ENCODE assay signal across 1 fruit fly cellular context in genomic region chr3R:28631753-28632152, dm6.
TF ChIP-seq lines count a peak whose summit lies in the region.

No protein-coding gene starts in this region.

TF ChIP-seq in whole organism, embryonic, 481 proteins besides CTCF, POLR2A, EP300 and RAD21 (continued from another document and continues in another):
- TF ChIP-seq CG13894 (tag; optimal IDR thresholded peaks at IDR 0.05; lab: Kevin White, UChicago) (no peak), pb (GFP tag; optimal IDR thresholded peaks at IDR 0.05; lab: Kevin White, UChicago) (peak; percentile 16), CG17385 (GFP tag; optimal IDR thresholded peaks at IDR 0.05; lab: Kevin White, UChicago) (peak; percentile 6), Nf-YB (GFP tag; optimal IDR thresholded peaks at IDR 0.05; lab: Kevin White, UChicago) (no peak), da (GFP tag; optimal IDR thresholded peaks at IDR 0.05; lab: Kevin White, UChicago) (no peak), CG30020 (tag; optimal IDR thresholded peaks at IDR 0.05; lab: Kevin White, UChicago) (no peak), CG34224 (GFP tag; IDR thresholded peaks at IDR 0.05; lab: Robert Waterston, UW; ENCODE audit: partially characterized antibody) (no peak), al (GFP tag; IDR thresholded peaks at IDR 0.05; lab: Robert Waterston, UW) (peak; percentile 31; the same call in 1 of the 2 replicates), tx (GFP tag; optimal IDR thresholded peaks at IDR 0.05; lab: Kevin White, UChicago) (no peak), CG15269 (tag; optimal IDR thresholded peaks at IDR 0.05; lab: Kevin White, UChicago) (no peak), dimm (GFP tag; IDR thresholded peaks at IDR 0.05; lab: Robert Waterston, UW) (no peak), CG7556 (GFP tag; optimal IDR thresholded peaks at IDR 0.05; lab: Kevin White, UChicago) (peak; percentile 51), Ada2b (GFP tag; IDR thresholded peaks at IDR 0.05; lab: Robert Waterston, UW) (peak; percentile 57), CG10147 (GFP tag; optimal IDR thresholded peaks at IDR 0.05; lab: Kevin White, UChicago) (peak; percentile 27), CG3847 (GFP tag; IDR thresholded peaks at IDR 0.05; lab: Robert Waterston, UW) (peak; percentile 32; the same call in 1 of the 2 replicates), CG32532 (GFP tag; IDR thresholded peaks at IDR 0.05; lab: Robert Waterston, UW) (peak; percentile 61), Dek (tag; optimal IDR thresholded peaks at IDR 0.05; lab: Kevin White, UChicago) (peak; percentile 9), HHEX (GFP tag; optimal IDR thresholded peaks at IDR 0.05; lab: Kevin White, UChicago) (peak; percentile 4), Sin3A (optimal IDR thresholded peaks at IDR 0.05; lab: Kevin White, UChicago) (no peak), CG12155 (GFP tag; optimal IDR thresholded peaks at IDR 0.05; lab: Kevin White, UChicago) (peak; percentile 32), Gsc (GFP tag; IDR thresholded peaks at IDR 0.05; lab: Robert Waterston, UW) (0 out of 2 replicates have a peak, but pooled peaks have one; percentile 27), wdn (GFP tag; IDR thresholded peaks at IDR 0.05; lab: Robert Waterston, UW) (no peak), CG12744 (GFP tag; optimal IDR thresholded peaks at IDR 0.05; lab: Kevin White, UChicago) (no peak), HLH4C (GFP tag; IDR thresholded peaks at IDR 0.05; lab: Robert Waterston, UW; ENCODE audit: partially characterized antibody) (no peak), HLH3B (GFP tag; IDR thresholded peaks at IDR 0.05; lab: Robert Waterston, UW) (peak; percentile 59; the same call in 1 of the 2 replicates), CG7372 (GFP tag; IDR thresholded peaks at IDR 0.05; lab: Robert Waterston, UW) (0 out of 2 replicates have a peak, but pooled peaks have one; percentile 27), stc (GFP tag; IDR thresholded peaks at IDR 0.05; lab: Robert Waterston, UW) (0 out of 2 replicates have a peak, but pooled peaks have one; percentile 37), ato (GFP tag; IDR thresholded peaks at IDR 0.05; lab: Robert Waterston, UW; ENCODE audit: partially characterized antibody) (no peak), CG13775 (GFP tag; optimal IDR thresholded peaks at IDR 0.05; lab: Kevin White, UChicago) (peak; percentile 27), Meics (GFP tag; optimal IDR thresholded peaks at IDR 0.05; lab: Kevin White, UChicago) (peak; percentile 56), ATbp (GFP tag; optimal IDR thresholded peaks at IDR 0.05; lab: Kevin White, UChicago) (peak; percentile 13), CG16815 (GFP tag; optimal IDR thresholded peaks at IDR 0.05; lab: Kevin White, UChicago) (peak; percentile 37), kni (GFP tag; optimal IDR thresholded peaks at IDR 0.05; lab: Kevin White, UChicago) (no peak), CG13424 (tag; optimal IDR thresholded peaks at IDR 0.05; lab: Kevin White, UChicago) (peak; percentile 9), stwl (tag; optimal IDR thresholded peaks at IDR 0.05; lab: Kevin White, UChicago) (no peak), Camta (GFP tag; optimal IDR thresholded peaks at IDR 0.05; lab: Kevin White, UChicago) (peak; percentile 35), Elba2 (GFP tag; optimal IDR thresholded peaks at IDR 0.05; lab: Kevin White, UChicago) (peak; percentile 43), CG11695 (GFP tag; IDR thresholded peaks at IDR 0.05; lab: Robert Waterston, UW) (peak; percentile 24; the same call in 1 of the 3 replicates), CG30431 (GFP tag; optimal IDR thresholded peaks at IDR 0.05; lab: Kevin White, UChicago) (peak; percentile 34), CG17612 (GFP tag; IDR thresholded peaks at IDR 0.05; lab: Robert Waterston, UW) (no peak), gro (GFP tag; optimal IDR thresholded peaks at IDR 0.05; lab: Kevin White, UChicago) (no peak), Hsf (GFP tag; optimal IDR thresholded peaks at IDR 0.05; lab: Kevin White, UChicago) (peak; percentile 52), CG10565 (GFP tag; optimal IDR thresholded peaks at IDR 0.05; lab: Kevin White, UChicago) (no peak), Mad (GFP tag; optimal IDR thresholded peaks at IDR 0.05; lab: Kevin White, UChicago) (peak; percentile 10), CG14667 (GFP tag; IDR thresholded peaks at IDR 0.05; lab: Robert Waterston, UW) (0 out of 2 replicates have a peak, but pooled peaks have one; percentile 23), CG2116 (GFP tag; optimal IDR thresholded peaks at IDR 0.05; lab: Kevin White, UChicago) (peak; percentile 1), CG14050 (GFP tag; IDR thresholded peaks at IDR 0.05; lab: Robert Waterston, UW) (no peak), dysf (GFP tag; IDR thresholded peaks at IDR 0.05; lab: Robert Waterston, UW) (peak; percentile 38; the same call in 2 of the 3 replicates), CG12769 (tag; optimal IDR thresholded peaks at IDR 0.05; lab: Kevin White, UChicago) (peak; percentile 45), fu2 (GFP tag; optimal IDR thresholded peaks at IDR 0.05; lab: Kevin White, UChicago) (no peak), CG30403 (GFP tag; optimal IDR thresholded peaks at IDR 0.05; lab: Kevin White, UChicago) (peak; percentile 60), org-1 (GFP tag; optimal IDR thresholded peaks at IDR 0.05; lab: Kevin White, UChicago) (peak; percentile 39), eve (GFP tag; optimal IDR thresholded peaks at IDR 0.05; lab: Kevin White, UChicago) (peak; percentile 18 to 54), CG3407 (GFP tag; optimal IDR thresholded peaks at IDR 0.05; lab: Kevin White, UChicago) (peak; percentile 6), row (GFP tag; IDR thresholded peaks at IDR 0.05; lab: Robert Waterston, UW) (peak; percentile 69), Trl (optimal IDR thresholded peaks at IDR 0.05; lab: Kevin White, UChicago) (no peak), Trl (GFP tag; optimal IDR thresholded peaks at IDR 0.05; lab: Kevin White, UChicago) (peak; percentile 55), az2 (GFP tag; optimal IDR thresholded peaks at IDR 0.05; lab: Kevin White, UChicago) (peak; percentile 20), CG3995 (GFP tag; optimal IDR thresholded peaks at IDR 0.05; lab: Kevin White, UChicago) (no peak), Spps (tag; optimal IDR thresholded peaks at IDR 0.05; lab: Kevin White, UChicago) (peak; percentile 24), Sox100B (GFP tag; optimal IDR thresholded peaks at IDR 0.05; lab: Kevin White, UChicago) (peak; percentile 16), CG8924 (tag; optimal IDR thresholded peaks at IDR 0.05; lab: Kevin White, UChicago) (peak; percentile 68), CG10366 (GFP tag; IDR thresholded peaks at IDR 0.05; lab: Robert Waterston, UW) (peak; percentile 51; the same call in 1 of the 2 replicates), pum (GFP tag; optimal IDR thresholded peaks at IDR 0.05; lab: Kevin White, UChicago) (peak; percentile 60), ken (GFP tag; IDR thresholded peaks at IDR 0.05; lab: Robert Waterston, UW) (0 out of 3 replicates have a peak, but pooled peaks have one; percentile 60), CoRest (tag; optimal IDR thresholded peaks at IDR 0.05; lab: Kevin White, UChicago) (peak; percentile 26), tgo (GFP tag; IDR thresholded peaks at IDR 0.05; lab: Robert Waterston, UW) (peak; percentile 48; the same call in 2 of the 3 replicates), CG32772 (GFP tag; IDR thresholded peaks at IDR 0.05; lab: Robert Waterston, UW) (peak; percentile 44; the same call in 1 of the 2 replicates), cad (GFP tag; optimal IDR thresholded peaks at IDR 0.05; lab: Kevin White, UChicago) (peak; percentile 89), pzg (GFP tag; optimal IDR thresholded peaks at IDR 0.05; lab: Kevin White, UChicago) (no peak), bsh (GFP tag; optimal IDR thresholded peaks at IDR 0.05; lab: Kevin White, UChicago) (peak in 1 of 2 experiments; percentile 40), Med (GFP tag; lab: Kevin White, UChicago) (peak; percentile 85), Xrp1 (GFP tag; IDR thresholded peaks at IDR 0.05; lab: Robert Waterston, UW) (peak; percentile 78), CG9797 (GFP tag; optimal IDR thresholded peaks at IDR 0.05; lab: Kevin White, UChicago) (no peak), CG3065 (GFP tag; optimal IDR thresholded peaks at IDR 0.05; lab: Kevin White, UChicago) (no peak), CG7357 (GFP tag; IDR thresholded peaks at IDR 0.05; lab: Robert Waterston, UW) (0 out of 3 replicates have a peak, but pooled peaks have one; percentile 17), bcd (GFP tag; optimal IDR thresholded peaks at IDR 0.05; lab: Kevin White, UChicago) (peak; percentile 49), her (GFP tag; optimal IDR thresholded peaks at IDR 0.05; lab: Kevin White, UChicago) (peak; percentile 58), B-H2 (GFP tag; optimal IDR thresholded peaks at IDR 0.05; lab: Kevin White, UChicago) (no peak), dati (GFP tag; IDR thresholded peaks at IDR 0.05; lab: Robert Waterston, UW) (0 out of 2 replicates have a peak, but pooled peaks have one; percentile 19), zfh2 (GFP tag; optimal IDR thresholded peaks at IDR 0.05; lab: Kevin White, UChicago) (peak; percentile 16), CG6254 (GFP tag; optimal IDR thresholded peaks at IDR 0.05; lab: Kevin White, UChicago) (peak; percentile 40), Myb (GFP tag; optimal IDR thresholded peaks at IDR 0.05; lab: Kevin White, UChicago) (peak; percentile 5), unpg (GFP tag; optimal IDR thresholded peaks at IDR 0.05; lab: Kevin White, UChicago) (peak; percentile 64), Sry-δ (GFP tag; optimal IDR thresholded peaks at IDR 0.05; lab: Kevin White, UChicago) (peak; percentile 24), Pdp1 (GFP tag; optimal IDR thresholded peaks at IDR 0.05; lab: Kevin White, UChicago) (peak; percentile 12 to 55), scrt (GFP tag; optimal IDR thresholded peaks at IDR 0.05; lab: Kevin White, UChicago) (peak; percentile 9), vfl (GFP tag; optimal IDR thresholded peaks at IDR 0.05; lab: Kevin White, UChicago) (peak; percentile 29), twi (tag; optimal IDR thresholded peaks at IDR 0.05; lab: Kevin White, UChicago) (peak; percentile 60), schlank (tag; optimal IDR thresholded peaks at IDR 0.05; lab: Kevin White, UChicago) (no peak), CG31441 (GFP tag; IDR thresholded peaks at IDR 0.05; lab: Robert Waterston, UW) (peak; percentile 48; the same call in 1 of the 2 replicates), zen (tag; optimal IDR thresholded peaks at IDR 0.05; lab: Kevin White, UChicago) (peak; percentile 97), CG9876 (GFP tag; optimal IDR thresholded peaks at IDR 0.05; lab: Kevin White, UChicago) (peak; percentile 41), CG1024 (GFP tag; IDR thresholded peaks at IDR 0.05; lab: Robert Waterston, UW) (peak; percentile 24; the same call in 1 of the 2 replicates), Stat92E (GFP tag; optimal IDR thresholded peaks at IDR 0.05; lab: Kevin White, UChicago) (no peak), caup (GFP tag; optimal IDR thresholded peaks at IDR 0.05; lab: Kevin White, UChicago; ENCODE audit: severe bottlenecking) (peak; percentile 33), ac (GFP tag; optimal IDR thresholded peaks at IDR 0.05; lab: Kevin White, UChicago) (peak; percentile 34), CG8290 (GFP tag; optimal IDR thresholded peaks at IDR 0.05; lab: Kevin White, UChicago) (peak; percentile 1), CG8290 (tag; optimal IDR thresholded peaks at IDR 0.05; lab: Kevin White, UChicago) (peak in 1 of 2 experiments; percentile 50), psq (GFP tag; optimal IDR thresholded peaks at IDR 0.05; lab: Kevin White, UChicago) (no peak), trh (GFP tag; optimal IDR thresholded peaks at IDR 0.05; lab: Kevin White, UChicago) (no peak), CG1792 (GFP tag; optimal IDR thresholded peaks at IDR 0.05; lab: Kevin White, UChicago) (peak; percentile 59), CG10959 (GFP tag; IDR thresholded peaks at IDR 0.05; lab: Robert Waterston, UW) (peak; percentile 67), Dip2 (GFP tag; IDR thresholded peaks at IDR 0.05; lab: Robert Waterston, UW) (no peak), HmgD (GFP tag; optimal IDR thresholded peaks at IDR 0.05; lab: Kevin White, UChicago) (peak; percentile 52), ind (GFP tag; optimal IDR thresholded peaks at IDR 0.05; lab: Kevin White, UChicago) (peak; percentile 72), Lim3 (GFP tag; IDR thresholded peaks at IDR 0.05; lab: Robert Waterston, UW) (no peak), Adf1 (GFP tag; IDR thresholded peaks at IDR 0.05; lab: Robert Waterston, UW) (no peak), lab (GFP tag; optimal IDR thresholded peaks at IDR 0.05; lab: Kevin White, UChicago) (peak; percentile 71), esg (GFP tag; conservative IDR thresholded peaks at IDR 0.05; lab: Robert Waterston, UW) (peak; percentile 30; the same call in 1 of the 2 replicates), CG4707 (GFP tag; optimal IDR thresholded peaks at IDR 0.05; lab: Kevin White, UChicago) (peak; percentile 7), croc (GFP tag; conservative IDR thresholded peaks at IDR 0.05; lab: Robert Waterston, UW) (peak; percentile 39; the same call in 1 of the 3 replicates), gsb-n (tag; optimal IDR thresholded peaks at IDR 0.05; lab: Kevin White, UChicago) (peak; percentile 44), Fer1 (GFP tag; optimal IDR thresholded peaks at IDR 0.05; lab: Kevin White, UChicago) (peak; percentile 27), zf30C (GFP tag; optimal IDR thresholded peaks at IDR 0.05; lab: Kevin White, UChicago) (peak; percentile 82), gcm2 (GFP tag; optimal IDR thresholded peaks at IDR 0.05; lab: Kevin White, UChicago) (no peak), grau (tag; optimal IDR thresholded peaks at IDR 0.05; lab: Kevin White, UChicago) (peak; percentile 40), Jarid2 (GFP tag; optimal IDR thresholded peaks at IDR 0.05; lab: Kevin White, UChicago) (peak; percentile 3), zfh1 (GFP tag; IDR thresholded peaks at IDR 0.05; lab: Robert Waterston, UW) (peak; percentile 74; the same call in 2 of the 3 replicates), lilli (GFP tag; optimal IDR thresholded peaks at IDR 0.05; lab: Kevin White, UChicago) (peak; percentile 55), Dbx (GFP tag; IDR thresholded peaks at IDR 0.05; lab: Robert Waterston, UW) (0 out of 3 replicates have a peak, but pooled peaks have one; percentile 52), CG11723 (GFP tag; optimal IDR thresholded peaks at IDR 0.05; lab: Kevin White, UChicago) (peak; percentile 44), CG9727 (GFP tag; optimal IDR thresholded peaks at IDR 0.05; lab: Kevin White, UChicago) (peak; percentile 71), hkb (optimal IDR thresholded peaks at IDR 0.05; lab: Kevin White, UChicago) (no peak), hkb (GFP tag; IDR thresholded peaks at IDR 0.05; lab: Robert Waterston, UW) (peak; percentile 50; the same call in 1 of the 2 replicates), CG2120 (GFP tag; optimal IDR thresholded peaks at IDR 0.05; lab: Kevin White, UChicago) (peak; percentile 53), CG15696 (tag; optimal IDR thresholded peaks at IDR 0.05; lab: Kevin White, UChicago) (peak; percentile 75), Bteb2 (GFP tag; optimal IDR thresholded peaks at IDR 0.05; lab: Kevin White, UChicago) (peak; percentile 26)
